Worm (Caenorhabditis elegans) whole organism, L3 larva: ENCODE data around the gene str-211.

Experiments used
- egl-27 ChIP-seq: sonication (generic microtip); optimal IDR thresholded peaks from 4 replicates; lab custom pipeline; 2017; ENCODE audit warnings: missing biosample characterization, missing genetic modification reagents, missing genetic modification characterization
- jun-1 ChIP-seq: fragments of 150-350 bp; optimal IDR thresholded peaks from 2 replicates; lab custom pipeline; 2014; ENCODE audit warnings: missing biosample characterization, missing genetic modification reagents, missing genetic modification characterization

DNA sequence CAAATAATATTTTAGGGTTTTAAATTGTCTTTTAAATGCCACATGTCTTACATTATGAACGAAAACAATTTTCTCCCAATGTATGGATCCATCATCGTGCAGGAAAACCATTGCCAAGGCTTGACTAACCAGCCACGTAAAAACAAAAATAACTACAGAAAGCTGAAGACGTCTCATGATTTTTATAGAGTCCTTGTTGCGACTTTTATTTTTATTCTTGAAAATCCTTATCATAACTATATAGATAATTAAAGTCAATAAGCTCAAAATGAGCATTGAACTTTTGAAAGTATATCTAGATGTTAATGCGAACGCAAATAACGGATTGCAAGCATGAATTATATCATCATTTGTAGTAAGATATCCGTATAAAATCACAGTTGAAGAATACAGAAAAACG lies 36.0 kb upstream of the str-211 start:
- no peak for TF ChIP-seq jun-1 (tag; lab: Kevin White, UChicago)
- no peak for TF ChIP-seq egl-27 (tag; lab: Kevin White, UChicago)
